Worm (Caenorhabditis elegans): Measurements from ENCODE around the gene T24F1.4.

The T24F1.4 gene

DNA sequence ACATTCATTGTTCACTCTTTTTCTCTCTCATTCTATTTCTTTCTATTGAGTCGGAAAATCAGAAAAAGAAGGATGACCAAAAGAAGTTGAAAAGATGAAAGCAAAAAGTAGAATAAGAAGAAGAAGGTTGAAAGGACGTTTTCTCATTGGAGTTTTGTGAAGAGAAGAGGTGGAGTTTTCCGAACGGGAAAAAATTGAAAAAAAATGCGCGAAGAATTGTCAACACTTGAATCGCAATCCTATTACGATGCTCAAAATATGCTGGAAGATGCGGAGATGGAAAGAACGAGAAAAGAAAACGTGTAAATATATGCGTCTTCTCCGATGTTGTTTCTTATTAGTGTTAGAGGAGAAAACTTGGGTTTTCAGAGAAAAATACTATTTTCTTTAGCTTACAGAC is 19.3 kb upstream of the T24F1.4 start:
- no peak for TF ChIP-seq ama-1 (optimal IDR thresholded peaks at IDR 0.05)

DNA sequence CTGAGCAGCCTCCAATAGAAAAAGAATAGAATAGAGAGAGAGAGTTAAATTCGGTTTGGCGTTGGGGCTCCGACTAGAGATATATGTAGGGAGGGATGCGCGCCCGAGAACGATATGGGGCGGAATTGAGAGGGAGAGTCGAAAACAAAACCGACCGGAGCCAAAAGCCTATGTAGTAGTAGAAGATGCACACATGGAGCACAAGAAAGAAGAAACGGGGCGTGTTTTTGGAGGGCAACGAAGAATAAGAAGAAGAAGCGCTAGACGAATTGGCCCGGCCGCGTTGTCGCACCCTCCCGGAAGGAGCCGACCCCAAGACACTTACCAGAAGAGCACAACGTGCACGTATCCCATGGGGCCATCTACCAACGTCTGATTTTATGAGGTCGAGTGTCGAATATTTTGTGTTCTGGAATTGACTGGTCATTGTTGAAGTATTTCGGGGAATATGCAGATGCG is 15.0 kb upstream of the T24F1.4 start, which contains the start of gene tag-180:
Gene tag-180, minus strand, starts transcription at position 409 of the 459 bp plus-strand sequence.
- no peak for TF ChIP-seq ets-7 (tag; optimal IDR thresholded peaks at IDR 0.05)
- no peak for TF ChIP-seq hmg-4 (GFP tag; optimal IDR thresholded peaks at IDR 0.05)
- no peak for TF ChIP-seq B0310.2 (tag; optimal IDR thresholded peaks at IDR 0.05)
- no peak for TF ChIP-seq hmbx-1 (tag; optimal IDR thresholded peaks at IDR 0.05)
- no peak for TF ChIP-seq aly-1 (tag; optimal IDR thresholded peaks at IDR 0.05)

ce11 chrII:11319591-11319990 is 5.5 kb upstream of the T24F1.4 start, which contains the start of gene nlp-51:
Gene nlp-51, minus strand, starts transcription at chrII:11319691.
- TF ChIP-seq hnd-1 (tag; optimal IDR thresholded peaks at IDR 0.05) (no peak), hmg-4 (GFP tag; optimal IDR thresholded peaks at IDR 0.05) (no peak), B0310.2 (tag; optimal IDR thresholded peaks at IDR 0.05) (no peak), ceh-13 (GFP tag; optimal IDR thresholded peaks at IDR 0.05) (no peak), sea-1 (GFP tag; conservative IDR thresholded peaks at IDR 0.05) (no peak), aly-1 (tag; optimal IDR thresholded peaks at IDR 0.05) (no peak), tbx-11 (GFP tag; IDR thresholded peaks at IDR 0.05) (no peak), F13C5.2 (tag; optimal IDR thresholded peaks at IDR 0.05) (no peak), pes-1 (GFP tag; IDR thresholded peaks at IDR 0.05) (no peak)

DNA sequence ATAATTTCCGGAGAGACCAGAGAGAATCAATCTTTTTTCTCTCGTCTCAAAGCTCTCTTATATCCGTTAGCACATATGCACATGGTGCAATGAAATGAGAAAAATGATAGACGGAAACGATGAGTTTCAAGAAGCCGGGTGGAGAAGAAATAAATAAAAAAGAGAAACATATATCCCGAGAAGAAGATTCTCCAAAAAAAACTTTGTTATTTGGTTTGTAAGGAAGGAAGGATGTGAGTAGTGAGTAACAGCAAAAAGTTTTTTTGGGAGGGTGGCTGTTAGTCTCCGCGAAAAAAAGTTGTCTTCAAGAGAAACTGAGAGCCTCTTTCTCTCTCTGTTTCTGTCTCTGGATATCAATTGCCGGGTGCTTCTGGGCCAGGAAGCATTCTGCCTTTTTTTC is 2.6 kb upstream of the T24F1.4 start:
- TF ChIP-seq ets-7 (tag; optimal IDR thresholded peaks at IDR 0.05): no peak
- TF ChIP-seq scrt-1 (GFP tag; IDR thresholded peaks at IDR 0.05): no peak
- TF ChIP-seq hmbx-1 (tag; optimal IDR thresholded peaks at IDR 0.05): no peak
- TF ChIP-seq ama-1 (optimal IDR thresholded peaks at IDR 0.05): no peak

- TF ChIP-seq hnd-1 (tag; optimal IDR thresholded peaks at IDR 0.05) (no peak), hmbx-1 (tag; optimal IDR thresholded peaks at IDR 0.05) (no peak), flt-1 (GFP tag; IDR thresholded peaks at IDR 0.05) (no peak)
These were observed 1.8 kb downstream of the T24F1.4 start, which contains the start of gene T24F1.7 for ce11 chrII:11312223-11312622. Gene T24F1.7, plus strand, starts transcription at chrII:11312523.

DNA sequence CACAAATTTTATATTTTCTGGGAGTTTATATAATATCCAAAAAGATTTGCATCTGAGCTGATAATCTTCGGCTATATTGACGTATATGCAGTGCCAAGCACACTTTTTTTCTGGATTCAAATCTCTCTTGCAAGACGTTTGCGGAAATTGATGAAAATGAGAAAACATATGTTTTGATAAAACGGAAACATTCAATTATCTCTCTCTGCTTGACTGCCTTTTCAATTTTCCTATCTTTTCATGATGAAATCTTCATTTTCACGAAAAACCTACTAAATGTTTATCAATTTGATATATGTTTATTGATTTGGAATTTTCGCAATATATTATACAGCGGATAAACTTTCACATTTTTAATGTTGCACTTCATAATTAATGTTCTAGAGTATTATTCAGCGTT is 6.1 kb downstream of the T24F1.4 start:
- no peak for TF ChIP-seq F13C5.2 (tag; optimal IDR thresholded peaks at IDR 0.05)
- no peak for TF ChIP-seq flt-1 (GFP tag; IDR thresholded peaks at IDR 0.05)
- TF ChIP-seq aly-1 (tag; optimal IDR thresholded peaks at IDR 0.05): no peak
- TF ChIP-seq hnd-1 (tag; optimal IDR thresholded peaks at IDR 0.05): no peak
- no peak for TF ChIP-seq tbx-37 (GFP tag; conservative IDR thresholded peaks at IDR 0.05)
- TF ChIP-seq B0310.2 (tag; optimal IDR thresholded peaks at IDR 0.05): no peak
- no peak for TF ChIP-seq ceh-13 (GFP tag; optimal IDR thresholded peaks at IDR 0.05)
- TF ChIP-seq pes-1 (GFP tag; IDR thresholded peaks at IDR 0.05): no peak
- no peak for TF ChIP-seq scrt-1 (GFP tag; IDR thresholded peaks at IDR 0.05)
- no peak for TF ChIP-seq ama-1 (optimal IDR thresholded peaks at IDR 0.05)
- TF ChIP-seq ceh-36 (tag; optimal IDR thresholded peaks at IDR 0.05): no peak
- TF ChIP-seq ets-7 (tag; optimal IDR thresholded peaks at IDR 0.05): no peak
- TF ChIP-seq hmbx-1 (tag; optimal IDR thresholded peaks at IDR 0.05): no peak
- TF ChIP-seq tbx-11 (GFP tag; IDR thresholded peaks at IDR 0.05): no peak
- no peak for TF ChIP-seq sea-1 (GFP tag; conservative IDR thresholded peaks at IDR 0.05)
- no peak for TF ChIP-seq tra-4 (tag; optimal IDR thresholded peaks at IDR 0.05)

ce11 chrII:11307332-11307731 is 6.7 kb downstream of the T24F1.4 start:
- TF ChIP-seq sea-1 (GFP tag; conservative IDR thresholded peaks at IDR 0.05) (no peak), ets-7 (tag; optimal IDR thresholded peaks at IDR 0.05) (no peak)

DNA sequence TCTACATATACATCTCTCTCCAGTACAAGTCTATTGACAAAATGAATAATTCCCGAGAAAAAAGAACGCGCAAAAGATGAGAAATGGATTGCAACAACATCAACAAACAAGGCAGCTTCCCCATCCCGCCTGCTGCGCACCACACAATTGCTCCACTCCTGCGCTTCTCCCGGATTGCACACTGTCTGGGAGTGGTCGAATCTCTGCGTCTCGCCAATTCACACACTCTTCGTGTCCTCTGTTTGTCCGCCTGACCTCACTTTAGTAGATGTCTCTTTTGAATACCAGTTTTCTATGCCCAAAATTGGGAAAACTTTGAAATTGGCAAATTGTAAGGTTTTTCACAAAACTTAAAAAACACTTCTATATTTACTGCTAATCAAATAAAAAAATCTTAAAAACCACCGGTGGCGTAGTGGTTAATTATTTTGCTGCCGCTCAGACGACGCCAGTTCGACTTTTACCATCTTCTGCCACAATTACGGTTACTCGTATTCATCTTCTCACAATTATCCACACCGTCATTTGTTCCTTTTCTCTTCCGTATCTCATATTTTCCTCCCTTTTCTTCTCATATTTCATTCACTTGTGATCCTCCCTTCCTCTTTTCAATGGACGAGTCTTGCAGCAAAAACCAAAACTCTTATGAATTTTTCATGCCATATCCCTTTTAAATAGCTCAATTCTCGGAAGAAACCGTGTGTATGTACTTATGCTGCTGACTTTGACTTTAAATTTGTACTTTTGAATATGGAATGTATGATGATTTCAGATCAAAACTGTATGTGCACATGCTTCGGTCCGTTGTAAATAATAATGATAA is 8.2 kb downstream of the T24F1.4 start, which contains the start of gene rsf-1:
Gene rsf-1, plus strand, starts transcription at position 773 of the 823 bp plus-strand sequence.
- TF ChIP-seq F13C5.2 (tag; optimal IDR thresholded peaks at IDR 0.05) (no peak), pes-1 (GFP tag; IDR thresholded peaks at IDR 0.05) (no peak), flt-1 (GFP tag; IDR thresholded peaks at IDR 0.05) (no peak), hnd-1 (tag; optimal IDR thresholded peaks at IDR 0.05) (no peak), tra-4 (tag; optimal IDR thresholded peaks at IDR 0.05) (no peak), sea-1 (GFP tag; conservative IDR thresholded peaks at IDR 0.05) (no peak), hmg-4 (GFP tag; optimal IDR thresholded peaks at IDR 0.05) (no peak), tbx-37 (GFP tag; conservative IDR thresholded peaks at IDR 0.05) (no peak), ceh-36 (tag; optimal IDR thresholded peaks at IDR 0.05) (no peak)

DNA sequence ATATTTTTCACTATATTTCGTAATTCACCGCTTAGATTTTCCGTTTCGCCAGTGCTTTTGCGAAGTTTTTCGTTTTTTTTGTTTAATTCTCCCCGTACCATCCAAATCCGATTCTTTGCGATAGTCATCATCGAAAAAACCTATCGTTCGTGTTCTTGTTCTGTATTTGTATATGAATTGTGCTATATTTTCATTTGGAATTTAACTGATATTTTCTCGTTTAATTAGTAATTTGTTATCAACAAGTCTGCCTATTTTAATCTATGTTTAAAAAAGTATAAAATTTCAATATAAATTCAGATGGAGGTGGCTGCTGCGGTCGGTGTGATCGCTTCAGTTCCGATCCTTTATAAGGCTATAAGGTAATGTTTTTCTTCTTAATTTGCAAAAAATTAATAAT is 11.5 kb downstream of the T24F1.4 start, which contains the start of gene samp-1:
Gene samp-1, plus strand, starts transcription at position 301 of the 400 bp plus-strand sequence.
- TF ChIP-seq sea-1 (GFP tag; conservative IDR thresholded peaks at IDR 0.05) (no peak), hmbx-1 (tag; optimal IDR thresholded peaks at IDR 0.05) (no peak), aly-1 (tag; optimal IDR thresholded peaks at IDR 0.05) (no peak), ceh-13 (GFP tag; optimal IDR thresholded peaks at IDR 0.05) (no peak), tbx-11 (GFP tag; IDR thresholded peaks at IDR 0.05) (no peak), flt-1 (GFP tag; IDR thresholded peaks at IDR 0.05) (no peak), ceh-36 (tag; optimal IDR thresholded peaks at IDR 0.05) (no peak), hmg-4 (GFP tag; optimal IDR thresholded peaks at IDR 0.05) (no peak), tbx-37 (GFP tag; conservative IDR thresholded peaks at IDR 0.05) (no peak), hnd-1 (tag; optimal IDR thresholded peaks at IDR 0.05) (no peak), scrt-1 (GFP tag; IDR thresholded peaks at IDR 0.05) (no peak), tra-4 (tag; optimal IDR thresholded peaks at IDR 0.05) (no peak), pes-1 (GFP tag; IDR thresholded peaks at IDR 0.05) (no peak), F13C5.2 (tag; optimal IDR thresholded peaks at IDR 0.05) (no peak), ets-7 (tag; optimal IDR thresholded peaks at IDR 0.05) (no peak)
